Worm (Caenorhabditis elegans): Measurements from ENCODE around the gene nhr-254.

ce11 chrV:388397-388796, 4.0 kb upstream of the nhr-254 start, which contains the start of gene ZK6.6:
- TF ChIP-seq ref-1 (GFP tag; conservative IDR thresholded peaks at IDR 0.05) (no peak), ztf-29 (GFP tag; IDR thresholded peaks at IDR 0.05) (no peak), cog-1 (tag; optimal IDR thresholded peaks at IDR 0.05) (no peak), klf-2 (GFP tag; conservative IDR thresholded peaks at IDR 0.05) (no peak), flt-1 (GFP tag; IDR thresholded peaks at IDR 0.05) (no peak)
